Fruit fly (Drosophila melanogaster) whole organism, embryonic: ENCODE results near the gene CG8176.

Experiments
- B-H1 ChIP-seq: fragments of 200-800 bp; sonication (Bioruptor generic); IDR thresholded peaks from 3 replicates; pipeline ENCODE4 v1.3.6; 2022; ENCODE audit warnings: missing biosample characterization, missing genetic modification characterization
- CG13287 ChIP-seq: fragments of 200-800 bp; sonication (Bioruptor generic); IDR thresholded peaks from 2 replicates; pipeline ENCODE4 v1.3.6; 2022; ENCODE audit warnings: missing biosample characterization, missing genetic modification characterization; ENCODE audit not compliant: partially characterized antibody
- CG16813 ChIP-seq: fragments of 200-800 bp; sonication (Bioruptor generic); IDR thresholded peaks from 3 replicates; pipeline ENCODE4 v1.3.6; 2022; ENCODE audit warnings: missing biosample characterization, missing genetic modification characterization; ENCODE audit not compliant: partially characterized antibody
- CG16863 ChIP-seq: fragments of 200-800 bp; sonication (Bioruptor generic); optimal IDR thresholded peaks from 3 replicates; lab custom pipeline; 2016; ENCODE audit warnings: missing biosample characterization, missing genetic modification characterization
- CG17912 ChIP-seq: fragments of 200-800 bp; sonication (Bioruptor generic); optimal IDR thresholded peaks from 2 replicates; lab custom pipeline; 2018; ENCODE audit warnings: missing biosample characterization, mild to moderate bottlenecking, missing genetic modification characterization
- CG2120 ChIP-seq: fragments of 200-800 bp; sonication (Bioruptor generic); optimal IDR thresholded peaks from 3 replicates; lab custom pipeline; 2016; ENCODE audit warnings: missing biosample characterization, missing genetic modification characterization
- CG31388 ChIP-seq: fragments of 200-800 bp; sonication (Bioruptor generic); optimal IDR thresholded peaks from 2 replicates; lab custom pipeline; 2016; ENCODE audit warnings: missing biosample characterization, missing genetic modification characterization
- CG4707 ChIP-seq: fragments of 200-800 bp; sonication (Bioruptor generic); optimal IDR thresholded peaks from 2 replicates; lab custom pipeline; 2018; ENCODE audit warnings: missing biosample characterization, mild to moderate bottlenecking, missing genetic modification characterization, moderate library complexity
- CG6683 ChIP-seq: fragments of 200-800 bp; sonication (Bioruptor generic); optimal IDR thresholded peaks from 2 replicates; lab custom pipeline; 2017; ENCODE audit warnings: missing biosample characterization, mild to moderate bottlenecking, missing genetic modification characterization, missing genetic modification reagents
- CG7987 ChIP-seq: fragments of 200-800 bp; sonication (Bioruptor generic); optimal IDR thresholded peaks from 2 replicates; lab custom pipeline; 2018; ENCODE audit warnings: missing biosample characterization, mild to moderate bottlenecking, missing genetic modification characterization, moderate library complexity
- CG8281 ChIP-seq: fragments of 200-800 bp; sonication (Bioruptor generic); optimal IDR thresholded peaks from 2 replicates; lab custom pipeline; 2018; ENCODE audit warnings: missing biosample characterization, mild to moderate bottlenecking, missing genetic modification characterization, moderate library complexity
- CG8478 ChIP-seq: fragments of >200 bp; optimal IDR thresholded peaks from 2 replicates; lab custom pipeline; 2018
- Dll ChIP-seq: fragments of 200-800 bp; sonication (Bioruptor generic); IDR thresholded peaks from 4 replicates; pipeline ENCODE4 v1.3.6; 2022; ENCODE audit warnings: missing biosample characterization, missing genetic modification characterization; ENCODE audit not compliant: partially characterized antibody
- Doc2 ChIP-seq: fragments of 200-800 bp; sonication (Bioruptor generic); IDR thresholded peaks from 2 replicates; pipeline ENCODE4 v1.3.6; 2022; ENCODE audit warnings: missing biosample characterization, missing genetic modification characterization
- HmgD ChIP-seq: fragments of 200-800 bp; sonication (Bioruptor generic); optimal IDR thresholded peaks from 3 replicates; lab custom pipeline; 2016; ENCODE audit warnings: missing biosample characterization, missing genetic modification characterization
- MTF-1 ChIP-seq: fragments of 200-800 bp; sonication (Bioruptor generic); optimal IDR thresholded peaks from 2 replicates; lab custom pipeline; 2018; ENCODE audit warnings: missing biosample characterization, mild to moderate bottlenecking, missing genetic modification characterization, borderline replicate concordance
- NC2β ChIP-seq: fragments of 200-800 bp; sonication (Bioruptor generic); optimal IDR thresholded peaks from 2 replicates; lab custom pipeline; 2016; ENCODE audit warnings: missing biosample characterization, missing genetic modification characterization
- Nf-YA ChIP-seq: fragments of 200-800 bp; sonication (Bioruptor generic); IDR thresholded peaks from 2 replicates; pipeline ENCODE4 v1.3.6; 2022; ENCODE audit warnings: missing biosample characterization, missing genetic modification characterization
- Oli ChIP-seq: fragments of 200-800 bp; sonication (Bioruptor generic); optimal IDR thresholded peaks from 2 replicates; lab custom pipeline; 2018; ENCODE audit warnings: missing biosample characterization, mild to moderate bottlenecking, missing genetic modification characterization, moderate library complexity
- Scr ChIP-seq: fragments of 200-800 bp; sonication (Bioruptor generic); IDR thresholded peaks from 2 replicates; pipeline ENCODE4 v1.3.6; 2022; ENCODE audit warnings: missing biosample characterization, missing genetic modification characterization; ENCODE audit not compliant: partially characterized antibody
- Six4 ChIP-seq: fragments of 200-800 bp; sonication (Bioruptor generic); optimal IDR thresholded peaks from 2 replicates; lab custom pipeline; 2016; ENCODE audit warnings: missing biosample characterization, missing genetic modification characterization
- Trl ChIP-seq, 3 experiments: fragments of >200 bp in 2 of 3; fragments of 200-800 bp in 1 of 3; sonication (Bioruptor generic) in 1 of 3; optimal IDR thresholded peaks; 2 replicates in 1 of 3; 3 replicates in 2 of 3; lab custom pipeline; 2016 to 2017; ENCODE audit warnings: missing biosample characterization in 1 of 3, missing genetic modification characterization in 1 of 3
- YL-1 ChIP-seq: fragments of 200-800 bp; sonication (Bioruptor generic); optimal IDR thresholded peaks from 3 replicates; lab custom pipeline; 2017; ENCODE audit warnings: missing biosample characterization, mild to moderate bottlenecking, missing genetic modification characterization
- az2 ChIP-seq: fragments of 200-800 bp; sonication (Bioruptor generic); optimal IDR thresholded peaks from 3 replicates; lab custom pipeline; 2016; ENCODE audit warnings: missing biosample characterization, missing genetic modification characterization
- da ChIP-seq: fragments of 200-800 bp; sonication (Bioruptor generic); optimal IDR thresholded peaks from 2 replicates; lab custom pipeline; 2016; ENCODE audit warnings: missing biosample characterization, missing genetic modification characterization
- danr ChIP-seq: fragments of 200-800 bp; sonication (Bioruptor generic); IDR thresholded peaks from 2 replicates; pipeline ENCODE4 v1.3.6; 2022; ENCODE audit warnings: missing biosample characterization, missing genetic modification characterization
- fd3F ChIP-seq: fragments of 200-800 bp; sonication (Bioruptor generic); optimal IDR thresholded peaks from 2 replicates; lab custom pipeline; 2018; ENCODE audit warnings: missing biosample characterization, mild to moderate bottlenecking, missing genetic modification characterization, moderate library complexity
- fd64A ChIP-seq: fragments of 200-800 bp; sonication (Bioruptor generic); optimal IDR thresholded peaks from 3 replicates; lab custom pipeline; 2018; ENCODE audit warnings: missing biosample characterization, mild to moderate bottlenecking, missing genetic modification characterization
- gsb ChIP-seq: fragments of 200-800 bp; sonication (Bioruptor generic); IDR thresholded peaks from 2 replicates; pipeline ENCODE4 v1.3.6; 2022; ENCODE audit warnings: missing biosample characterization, missing genetic modification characterization
- hbn ChIP-seq: fragments of 200-800 bp; sonication (Bioruptor generic); IDR thresholded peaks from 2 replicates; pipeline ENCODE4 v1.3.6; 2022; ENCODE audit warnings: missing biosample characterization, missing genetic modification characterization; ENCODE audit not compliant: partially characterized antibody
- lov ChIP-seq, 2 experiments: fragments of 200-800 bp in 1 of 2; fragments of >200 bp in 1 of 2; sonication (Bioruptor generic) in 1 of 2; IDR thresholded peaks in 1 of 2; optimal IDR thresholded peaks in 1 of 2; 2 replicates in 1 of 2; 3 replicates in 1 of 2; pipeline versions ENCODE4 v1.3.6 to Lab custom; 2017 to 2022; ENCODE audit warnings: missing biosample characterization in 1 of 2, missing genetic modification characterization in 1 of 2
- nau ChIP-seq: fragments of 200-800 bp; sonication (Bioruptor generic); optimal IDR thresholded peaks from 3 replicates; lab custom pipeline; 2017; ENCODE audit warnings: missing biosample characterization, mild to moderate bottlenecking, missing genetic modification characterization, missing genetic modification reagents
- odd ChIP-seq: fragments of 200-800 bp; sonication (Bioruptor generic); optimal IDR thresholded peaks from 2 replicates; lab custom pipeline; 2017; ENCODE audit warnings: missing biosample characterization, mild to moderate bottlenecking, missing genetic modification characterization
- pan ChIP-seq, 4 experiments: fragments of >200 bp in 3 of 4; fragments of 200-800 bp in 1 of 4; sonication (Bioruptor generic) in 1 of 4; optimal IDR thresholded peaks in 3 of 4; IDR thresholded peaks in 1 of 4; 2 replicates each; pipeline versions ENCODE4 v1.3.6 to Lab custom; 2017 to 2022; ENCODE audit warnings: missing biosample characterization in 2 of 4, missing genetic modification characterization in 2 of 4, mixed read lengths in 1 of 4
- pb ChIP-seq: fragments of 200-800 bp; sonication (Bioruptor generic); optimal IDR thresholded peaks from 3 replicates; lab custom pipeline; 2016; ENCODE audit warnings: missing biosample characterization, missing genetic modification characterization
- pho ChIP-seq: fragments of 200-800 bp; sonication (Bioruptor generic); optimal IDR thresholded peaks from 2 replicates; lab custom pipeline; 2016; ENCODE audit warnings: missing biosample characterization, missing genetic modification characterization
- prd ChIP-seq, 3 experiments: fragments of >200 bp in 2 of 3; fragments of 200-800 bp in 1 of 3; sonication (Bioruptor generic) in 1 of 3; optimal IDR thresholded peaks in 2 of 3; IDR thresholded peaks in 1 of 3; 2 replicates in 2 of 3; 3 replicates in 1 of 3; pipeline versions ENCODE4 v1.3.6 to Lab custom; 2017 to 2022; ENCODE audit warnings: missing biosample characterization in 1 of 3, missing genetic modification characterization in 1 of 3
- salm ChIP-seq: fragments of 200-800 bp; sonication (Bioruptor generic); optimal IDR thresholded peaks from 2 replicates; lab custom pipeline; 2018; ENCODE audit warnings: missing biosample characterization, mild to moderate bottlenecking, missing genetic modification characterization
- scrt ChIP-seq: fragments of 200-800 bp; sonication (Bioruptor generic); optimal IDR thresholded peaks from 2 replicates; lab custom pipeline; 2018; ENCODE audit warnings: missing biosample characterization, mild to moderate bottlenecking, missing genetic modification characterization, moderate library complexity
- sima ChIP-seq: fragments of 200-800 bp; sonication (Bioruptor generic); optimal IDR thresholded peaks from 2 replicates; lab custom pipeline; 2016; ENCODE audit warnings: missing biosample characterization, missing genetic modification characterization
- sob ChIP-seq: fragments of 200-800 bp; sonication (Bioruptor generic); IDR thresholded peaks from 2 replicates; pipeline ENCODE4 v1.3.6; 2022; ENCODE audit warnings: missing biosample characterization, missing genetic modification characterization
- stc ChIP-seq: fragments of 200-800 bp; sonication (Bioruptor generic); IDR thresholded peaks from 2 replicates; pipeline ENCODE4 v1.3.6; 2022; ENCODE audit warnings: missing biosample characterization, missing genetic modification characterization
- stwl ChIP-seq: fragments of 200-800 bp; sonication (Bioruptor generic); optimal IDR thresholded peaks from 3 replicates; lab custom pipeline; 2018; ENCODE audit warnings: missing biosample characterization, mild to moderate bottlenecking, missing genetic modification characterization, moderate library complexity
- sug ChIP-seq: fragments of 200-800 bp; optimal IDR thresholded peaks from 2 replicates; lab custom pipeline; 2019; ENCODE audit warnings: missing biosample characterization, mild to moderate bottlenecking, missing genetic modification characterization, moderate library complexity
- trh ChIP-seq: fragments of 200-800 bp; sonication (Bioruptor generic); optimal IDR thresholded peaks from 2 replicates; lab custom pipeline; 2016; ENCODE audit warnings: missing biosample characterization, missing genetic modification characterization
- unpg ChIP-seq: fragments of 200-800 bp; sonication (Bioruptor generic); optimal IDR thresholded peaks from 3 replicates; lab custom pipeline; 2018; ENCODE audit warnings: missing biosample characterization, mild to moderate bottlenecking, missing genetic modification characterization, moderate library complexity
- wor ChIP-seq: fragments of 200-800 bp; sonication (Bioruptor generic); IDR thresholded peaks from 2 replicates; pipeline ENCODE4 v1.3.6; 2022; ENCODE audit warnings: missing biosample characterization, missing genetic modification characterization
- zfh1 ChIP-seq: fragments of 200-800 bp; sonication (Bioruptor generic); IDR thresholded peaks from 3 replicates; pipeline ENCODE4 v1.3.6; 2022; ENCODE audit warnings: missing biosample characterization, missing genetic modification characterization

The CG8176 gene

dm6 chr3R:9551013-9551658, 35.3 kb downstream of the CG8176 start (continued):
- TF ChIP-seq CG6683 (GFP tag; lab: Kevin White, UChicago): no peak
- TF ChIP-seq Doc2 (GFP tag; lab: Robert Waterston, UW): no peak
- TF ChIP-seq MTF-1 (GFP tag; lab: Kevin White, UChicago): peak; percentile 79
- no peak for TF ChIP-seq wor (GFP tag; lab: Robert Waterston, UW)
- TF ChIP-seq unpg (GFP tag; lab: Kevin White, UChicago): peak; percentile 16
- TF ChIP-seq B-H1 (GFP tag; lab: Robert Waterston, UW): no peak
- TF ChIP-seq CG8281 (tag; lab: Kevin White, UChicago): peak; percentile 11
- peak; percentile 83 for TF ChIP-seq HmgD (GFP tag; lab: Kevin White, UChicago)
- TF ChIP-seq CG31388 (GFP tag; lab: Kevin White, UChicago): no peak
- no peak for TF ChIP-seq fd3F
- no peak for TF ChIP-seq CG13287 (GFP tag; lab: Robert Waterston, UW)
- TF ChIP-seq CG8478 (lab: Kevin White, UChicago): peak; percentile 43
- peak; percentile 65 for TF ChIP-seq fd64A (GFP tag; lab: Kevin White, UChicago)
- TF ChIP-seq sug (tag; lab: Kevin White, UChicago): peak; percentile 77
- TF ChIP-seq scrt (GFP tag; lab: Kevin White, UChicago): peak; percentile 62
- peak; percentile 71 for TF ChIP-seq nau (GFP tag; lab: Kevin White, UChicago)
- peak; percentile 38 for TF ChIP-seq pb (GFP tag; lab: Kevin White, UChicago)
- TF ChIP-seq da (GFP tag; lab: Kevin White, UChicago): no peak
- no peak for TF ChIP-seq Nf-YA
- no peak for TF ChIP-seq stwl (tag; lab: Kevin White, UChicago)
- no peak for TF ChIP-seq danr (GFP tag; lab: Robert Waterston, UW)
- TF ChIP-seq trh (GFP tag; lab: Kevin White, UChicago): no peak
- TF ChIP-seq pho (GFP tag; lab: Kevin White, UChicago): no peak
- TF ChIP-seq zfh1 (GFP tag; lab: Robert Waterston, UW): no peak
- TF ChIP-seq Six4: no peak
- TF ChIP-seq prd (optimal IDR thresholded peaks at IDR 0.05; lab: Kevin White, UChicago): no peak
- no peak for TF ChIP-seq prd (GFP tag; IDR thresholded peaks at IDR 0.05; lab: Robert Waterston, UW)
- TF ChIP-seq gsb: no peak
- peak; percentile 21 for TF ChIP-seq CG2120 (GFP tag; lab: Kevin White, UChicago)
- peak; percentile 44 for TF ChIP-seq NC2β (GFP tag; lab: Kevin White, UChicago)
- no peak for TF ChIP-seq sob (GFP tag; lab: Robert Waterston, UW)
- no peak for TF ChIP-seq sima (GFP tag; lab: Kevin White, UChicago)
- TF ChIP-seq hbn: no peak
- peak; percentile 68 for TF ChIP-seq odd (GFP tag; lab: Kevin White, UChicago)
- peak; percentile 81 for TF ChIP-seq CG7987 (GFP tag; lab: Kevin White, UChicago)
- TF ChIP-seq lov (optimal IDR thresholded peaks at IDR 0.05; lab: Kevin White, UChicago): peak; percentile 36
- TF ChIP-seq lov (GFP tag; IDR thresholded peaks at IDR 0.05; lab: Robert Waterston, UW): no peak
- TF ChIP-seq CG16863 (GFP tag; lab: Kevin White, UChicago): no peak
- peak; percentile 24 for TF ChIP-seq CG4707
- TF ChIP-seq pan (optimal IDR thresholded peaks at IDR 0.05; lab: Kevin White, UChicago): no peak
- TF ChIP-seq pan (GFP tag; optimal IDR thresholded peaks at IDR 0.05 in 1 of 2, IDR thresholded peaks at IDR 0.05 in 1 of 2): no peak
- TF ChIP-seq Dll (GFP tag; lab: Robert Waterston, UW): no peak
- peak; percentile 87 for TF ChIP-seq CG17912 (GFP tag; lab: Kevin White, UChicago)
- TF ChIP-seq salm (tag; lab: Kevin White, UChicago): no peak
- TF ChIP-seq Scr (GFP tag; lab: Robert Waterston, UW): no peak
- no peak for TF ChIP-seq stc (GFP tag; lab: Robert Waterston, UW)
- TF ChIP-seq Oli (tag; lab: Kevin White, UChicago): no peak
- TF ChIP-seq az2: no peak
- TF ChIP-seq Trl (optimal IDR thresholded peaks at IDR 0.05; lab: Kevin White, UChicago): peak; percentile 93 to 95
- peak; percentile 65 for TF ChIP-seq Trl (GFP tag; optimal IDR thresholded peaks at IDR 0.05; lab: Kevin White, UChicago)
- TF ChIP-seq YL-1 (GFP tag; lab: Kevin White, UChicago): peak; percentile 60
- TF ChIP-seq CG16813 (GFP tag; lab: Robert Waterston, UW): no peak
